Fruit fly (Drosophila melanogaster) whole organism, embryonic: Measurements from ENCODE around the gene gw.

Source experiments
- CG11085 ChIP-seq: fragments of 200-800 bp; sonication (Bioruptor generic); IDR thresholded peaks from 2 replicates; pipeline ENCODE4 v1.3.6; 2022; ENCODE audit warnings: missing biosample characterization, missing genetic modification characterization
- CG11723 ChIP-seq: fragments of 200-800 bp; sonication (Bioruptor generic); optimal IDR thresholded peaks from 2 replicates; lab custom pipeline; 2017; ENCODE audit warnings: missing biosample characterization, mild to moderate bottlenecking, missing genetic modification characterization
- CG15269 ChIP-seq: fragments of 200-800 bp; sonication (Bioruptor generic); optimal IDR thresholded peaks from 2 replicates; lab custom pipeline; 2018; ENCODE audit warnings: missing biosample characterization, mild to moderate bottlenecking, missing genetic modification characterization, moderate library complexity
- CG15514 ChIP-seq: fragments of 200-800 bp; sonication (Bioruptor generic); optimal IDR thresholded peaks from 3 replicates; lab custom pipeline; 2017; ENCODE audit warnings: missing biosample characterization, missing genetic modification characterization, mild to moderate bottlenecking, moderate library complexity, missing genetic modification reagents
- CG16813 ChIP-seq: fragments of 200-800 bp; sonication (Bioruptor generic); IDR thresholded peaks from 3 replicates; pipeline ENCODE4 v1.3.6; 2022; ENCODE audit warnings: missing biosample characterization, missing genetic modification characterization; ENCODE audit not compliant: partially characterized antibody
- CG17802 ChIP-seq: fragments of 200-800 bp; sonication (Bioruptor generic); optimal IDR thresholded peaks from 2 replicates; lab custom pipeline; 2018; ENCODE audit warnings: missing biosample characterization, mild to moderate bottlenecking, missing genetic modification characterization, moderate library complexity
- CG2199 ChIP-seq: fragments of 200-800 bp; sonication (Bioruptor generic); IDR thresholded peaks from 3 replicates; pipeline ENCODE4 v1.3.6; 2022; ENCODE audit warnings: missing biosample characterization, missing genetic modification characterization
- CG30020 ChIP-seq: fragments of 200-800 bp; optimal IDR thresholded peaks from 2 replicates; lab custom pipeline; 2019; ENCODE audit warnings: missing biosample characterization, mild to moderate bottlenecking, missing genetic modification characterization, moderate library complexity
- CG8089 ChIP-seq: fragments of 200-800 bp; sonication (Bioruptor generic); optimal IDR thresholded peaks from 3 replicates; lab custom pipeline; 2016; ENCODE audit warnings: missing biosample characterization, missing genetic modification characterization
- CG9797 ChIP-seq: fragments of 200-800 bp; sonication (Bioruptor generic); optimal IDR thresholded peaks from 3 replicates; lab custom pipeline; 2018; ENCODE audit warnings: missing biosample characterization, mild to moderate bottlenecking, missing genetic modification characterization
- Dad ChIP-seq: fragments of 200-800 bp; sonication (Bioruptor generic); optimal IDR thresholded peaks from 3 replicates; lab custom pipeline; 2016; ENCODE audit warnings: missing biosample characterization, missing genetic modification characterization
- Dp ChIP-seq: fragments of 200-800 bp; sonication (Bioruptor generic); optimal IDR thresholded peaks from 2 replicates; lab custom pipeline; 2018; ENCODE audit warnings: missing biosample characterization, mild to moderate bottlenecking, missing genetic modification characterization, moderate library complexity
- E2f2 ChIP-seq: fragments of 200-800 bp; sonication (Bioruptor generic); IDR thresholded peaks from 2 replicates; pipeline ENCODE4 v1.3.6; 2022; ENCODE audit warnings: missing biosample characterization, missing genetic modification characterization
- Ets65A ChIP-seq: fragments of 200-800 bp; sonication (Bioruptor generic); peaks from one replicate; lab custom pipeline; 2016; ENCODE audit warnings: missing biosample characterization, missing genetic modification characterization
- Med ChIP-seq: fragments of 200-800 bp; sonication (Bioruptor generic); peaks from one replicate; lab custom pipeline; 2016; ENCODE audit warnings: missing biosample characterization, missing genetic modification characterization, mild to moderate bottlenecking, inconsistent platforms, moderate library complexity
- Optix ChIP-seq: fragments of 200-800 bp; sonication (Bioruptor generic); IDR thresholded peaks from 3 replicates; pipeline ENCODE4 v1.3.6; 2022; ENCODE audit warnings: missing biosample characterization, missing genetic modification characterization
- Scr ChIP-seq: fragments of 200-800 bp; sonication (Bioruptor generic); IDR thresholded peaks from 2 replicates; pipeline ENCODE4 v1.3.6; 2022; ENCODE audit warnings: missing biosample characterization, missing genetic modification characterization; ENCODE audit not compliant: partially characterized antibody
- Spps ChIP-seq: fragments of 200-800 bp; sonication (Bioruptor generic); optimal IDR thresholded peaks from 2 replicates; lab custom pipeline; 2018; ENCODE audit warnings: missing biosample characterization, mild to moderate bottlenecking, missing genetic modification characterization
- Taf1 ChIP-seq: fragments of 200-800 bp; sonication (Bioruptor generic); IDR thresholded peaks from 2 replicates; pipeline ENCODE4 v1.3.6; 2022; ENCODE audit warnings: missing biosample characterization, missing genetic modification characterization
- Xrp1 ChIP-seq: fragments of 200-800 bp; sonication (Bioruptor generic); IDR thresholded peaks from 2 replicates; pipeline ENCODE4 v1.3.6; 2022; ENCODE audit warnings: missing biosample characterization, missing genetic modification characterization
- bowl ChIP-seq: fragments of 200-800 bp; sonication (Bioruptor generic); IDR thresholded peaks from 2 replicates; pipeline ENCODE4 v1.3.6; 2022; ENCODE audit warnings: missing biosample characterization, missing genetic modification characterization
- caup ChIP-seq: fragments of 200-800 bp; sonication (Bioruptor generic); optimal IDR thresholded peaks from 3 replicates; lab custom pipeline; 2017; ENCODE audit warnings: missing biosample characterization, mild to moderate bottlenecking, missing genetic modification characterization, moderate library complexity; ENCODE audit not compliant: severe bottlenecking
- dan ChIP-seq: fragments of 200-800 bp; sonication (Bioruptor generic); IDR thresholded peaks from 2 replicates; pipeline ENCODE4 v1.3.6; 2022; ENCODE audit warnings: missing biosample characterization, missing genetic modification characterization
- dimm ChIP-seq: fragments of 200-800 bp; sonication (Bioruptor generic); IDR thresholded peaks from 2 replicates; pipeline ENCODE4 v1.3.6; 2022; ENCODE audit warnings: missing biosample characterization, missing genetic modification characterization
- en ChIP-seq: fragments of 200-800 bp; sonication (Bioruptor generic); optimal IDR thresholded peaks from 2 replicates; lab custom pipeline; 2016; ENCODE audit warnings: missing biosample characterization, missing genetic modification characterization
- gfzf ChIP-seq: fragments of 200-800 bp; sonication (Bioruptor generic); optimal IDR thresholded peaks from 2 replicates; lab custom pipeline; 2016; ENCODE audit warnings: missing biosample characterization, mild to moderate bottlenecking, missing genetic modification characterization, moderate library complexity
- grau ChIP-seq: fragments of 200-800 bp; optimal IDR thresholded peaks from 3 replicates; lab custom pipeline; 2019; ENCODE audit warnings: missing biosample characterization, mild to moderate bottlenecking, missing genetic modification characterization, moderate library complexity
- gt ChIP-seq: fragments of 200-800 bp; sonication (Bioruptor generic); IDR thresholded peaks from 2 replicates; pipeline ENCODE4 v1.3.6; 2022; ENCODE audit warnings: missing biosample characterization, missing genetic modification characterization
- jumu ChIP-seq: fragments of 200-800 bp; sonication (Bioruptor generic); optimal IDR thresholded peaks from 3 replicates; lab custom pipeline; 2016; ENCODE audit warnings: missing biosample characterization, missing genetic modification characterization
- phol ChIP-seq: fragments of 200-800 bp; sonication (Bioruptor generic); optimal IDR thresholded peaks from 3 replicates; lab custom pipeline; 2018; ENCODE audit warnings: missing biosample characterization, mild to moderate bottlenecking, missing genetic modification characterization, moderate library complexity
- sd ChIP-seq: fragments of 200-800 bp; sonication (Bioruptor generic); optimal IDR thresholded peaks from 3 replicates; lab custom pipeline; 2018; ENCODE audit warnings: missing biosample characterization, mild to moderate bottlenecking, missing genetic modification characterization, moderate library complexity
- stwl ChIP-seq: fragments of 200-800 bp; sonication (Bioruptor generic); optimal IDR thresholded peaks from 3 replicates; lab custom pipeline; 2018; ENCODE audit warnings: missing biosample characterization, mild to moderate bottlenecking, missing genetic modification characterization, moderate library complexity
- tna ChIP-seq: fragments of 200-800 bp; sonication (Bioruptor generic); IDR thresholded peaks from 2 replicates; pipeline ENCODE4 v1.3.6; 2022; ENCODE audit warnings: missing biosample characterization, missing genetic modification characterization; ENCODE audit not compliant: partially characterized antibody
- toy ChIP-seq: fragments of 200-800 bp; sonication (Bioruptor generic); IDR thresholded peaks from 2 replicates; pipeline ENCODE4 v1.3.6; 2022; ENCODE audit warnings: missing biosample characterization, missing genetic modification characterization
- wek ChIP-seq: fragments of 200-800 bp; sonication (Bioruptor generic); optimal IDR thresholded peaks from 3 replicates; lab custom pipeline; 2018; ENCODE audit warnings: missing biosample characterization, mild to moderate bottlenecking, missing genetic modification characterization, moderate library complexity

gw gene

DNA sequence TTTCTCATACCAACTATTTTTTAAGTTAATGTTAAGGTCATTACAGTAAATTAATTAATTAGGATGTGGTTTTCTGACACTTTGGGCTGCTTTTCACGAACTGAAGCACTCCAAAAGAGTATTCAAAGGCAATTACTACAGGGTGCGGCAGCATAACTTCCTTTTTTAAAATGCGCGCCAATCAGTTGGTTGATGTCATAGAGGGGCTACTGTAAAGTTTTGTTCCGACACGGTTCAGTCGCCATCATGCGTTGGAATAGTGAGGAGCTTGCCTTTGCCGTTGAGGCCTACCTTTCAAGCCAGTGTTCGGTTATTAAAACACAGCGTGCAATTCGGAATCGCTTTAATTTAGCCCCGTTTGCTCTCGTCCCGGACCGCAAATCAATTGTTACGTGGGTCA, 13.0 kb downstream of the gw start (continued):
- TF ChIP-seq Scr (GFP tag; lab: Robert Waterston, UW) (0 out of 2 replicates have a peak, but pooled peaks have one; percentile 23), jumu (GFP tag; lab: Kevin White, UChicago) (no peak), Taf1 (no peak), Xrp1 (GFP tag; lab: Robert Waterston, UW) (no peak), gt (no peak), Med (GFP tag; lab: Kevin White, UChicago) (peak; percentile 57), dan (GFP tag; lab: Robert Waterston, UW) (no peak), grau (tag; lab: Kevin White, UChicago) (no peak), Dp (peak; percentile 14), Ets65A (peak; percentile 83), caup (GFP tag; lab: Kevin White, UChicago) (no peak), tna (peak; percentile 45; the same call in 1 of the 2 replicates), CG8089 (no peak), CG15514 (GFP tag; lab: Kevin White, UChicago) (no peak), E2f2 (peak; percentile 67), CG15269 (tag; lab: Kevin White, UChicago) (no peak), bowl (GFP tag; lab: Robert Waterston, UW) (no peak), Spps (tag; lab: Kevin White, UChicago) (no peak), Optix (no peak)

DNA sequence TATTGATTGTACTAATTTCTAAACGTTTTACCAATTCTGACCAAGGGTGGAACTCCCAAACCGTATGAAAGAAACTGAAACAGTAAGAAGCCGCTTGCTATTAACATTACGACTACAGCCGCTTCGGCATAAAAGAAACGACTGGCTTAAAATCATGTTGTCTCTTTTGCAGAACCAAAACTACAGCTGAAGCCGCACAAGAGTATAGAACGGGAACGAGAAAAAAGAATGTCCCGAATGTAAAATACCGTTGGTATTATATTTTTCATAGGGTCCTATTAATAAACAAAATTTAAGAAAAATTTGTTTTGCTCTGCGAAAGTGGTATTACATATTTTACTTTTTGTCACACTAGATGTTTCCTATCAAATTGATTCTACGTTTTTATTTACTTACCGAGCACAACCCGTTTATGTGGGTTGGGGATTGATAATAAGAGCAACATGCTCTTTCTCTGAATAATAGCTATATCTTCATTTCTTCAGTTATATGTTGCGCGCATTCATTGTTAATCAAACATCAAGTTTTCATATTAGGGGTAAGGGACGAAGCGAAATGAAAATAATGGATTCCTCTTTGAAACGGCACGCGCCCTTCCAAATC, 13.9 kb downstream of the gw start, which contains the start of gene Ekar:
Ekar (minus strand) TSS at position 143 of the 603 bp plus-strand sequence.
- TF ChIP-seq gfzf (GFP tag; lab: Kevin White, UChicago), result peak; percentile 14
- TF ChIP-seq dimm (GFP tag; lab: Robert Waterston, UW), result no peak
- peak; percentile 28 for TF ChIP-seq CG11723 (GFP tag; lab: Kevin White, UChicago)
- no peak for TF ChIP-seq toy (GFP tag; lab: Robert Waterston, UW)
- TF ChIP-seq wek (GFP tag; lab: Kevin White, UChicago), result peak; percentile 32
- peak; percentile 77 for TF ChIP-seq CG17802 (tag; lab: Kevin White, UChicago)
- no peak for TF ChIP-seq phol (tag; lab: Kevin White, UChicago)
- peak; percentile 91 for TF ChIP-seq CG30020 (tag; lab: Kevin White, UChicago)
- TF ChIP-seq stwl, result peak; percentile 3
- TF ChIP-seq CG11085, result no peak
- no peak for TF ChIP-seq CG9797 (GFP tag; lab: Kevin White, UChicago)
- TF ChIP-seq Med (GFP tag; lab: Kevin White, UChicago), result peak; percentile 50
- no peak for TF ChIP-seq CG16813 (GFP tag; lab: Robert Waterston, UW)
- no peak for TF ChIP-seq en (GFP tag; lab: Kevin White, UChicago)
- TF ChIP-seq E2f2, result 0 out of 2 replicates have a peak, but pooled peaks have one; percentile 13
- TF ChIP-seq CG2199 (GFP tag; lab: Robert Waterston, UW), result peak; percentile 90
- TF ChIP-seq Dad (GFP tag; lab: Kevin White, UChicago), result no peak
- TF ChIP-seq, all 482 proteins: peak for 9

DNA sequence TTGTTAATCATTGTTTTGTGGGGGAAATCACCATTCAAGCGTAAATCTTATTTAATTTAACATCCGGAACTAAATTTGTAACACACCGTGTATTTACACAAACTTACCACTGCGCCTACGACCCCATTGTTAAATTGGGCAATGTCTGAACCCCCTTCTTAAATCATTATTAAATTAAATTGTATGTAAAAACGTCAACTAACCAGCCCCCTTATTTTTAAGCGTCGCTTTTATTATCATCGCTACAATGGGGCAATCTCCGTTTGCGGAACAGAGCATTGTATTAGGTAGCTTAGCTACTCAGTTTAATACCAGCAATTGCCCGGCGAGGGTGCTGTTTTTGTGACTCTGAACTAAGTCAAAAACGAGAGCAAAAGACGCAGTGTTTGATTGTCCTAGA, 31.0 kb downstream of the gw start, which contains the start of gene Gat:
Gat (plus strand) TSS at position 301 of the 400 bp plus-strand sequence.
- TF ChIP-seq sd (no peak), CG2199 (GFP tag; lab: Robert Waterston, UW) (0 out of 3 replicates have a peak, but pooled peaks have one; percentile 34)
